Worm (Caenorhabditis elegans): ENCODE results near the gene T07E3.3.
A peak's percentile ranks its signal among the peaks of the same experiment; 100 is the strongest.

Gene T07E3.3

DNA sequence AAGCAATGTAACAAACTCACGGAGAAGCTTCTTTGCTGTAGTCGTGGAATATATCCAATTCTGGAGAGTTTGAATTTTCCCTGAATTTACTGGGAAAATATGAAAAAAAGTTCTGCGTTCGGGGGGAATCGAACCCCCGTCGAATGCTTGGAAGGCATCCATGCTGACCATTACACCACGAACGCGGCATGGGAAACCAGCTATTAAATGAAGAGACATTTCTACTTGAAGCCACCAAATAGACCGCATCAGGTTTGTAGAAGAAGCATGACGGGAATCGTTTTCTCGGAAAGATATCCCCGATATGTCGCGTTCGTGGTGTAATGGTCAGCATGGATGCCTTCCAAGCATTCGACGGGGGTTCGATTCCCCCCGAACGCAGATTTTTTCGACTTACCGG, 15.2 kb upstream of the T07E3.3 start (continued):
- peak; percentile 75 for TF ChIP-seq die-1 (tag; optimal IDR thresholded peaks at IDR 0.05)
- no peak for TF ChIP-seq somi-1 (GFP tag; optimal IDR thresholded peaks at IDR 0.05)
- TF ChIP-seq F39B2.1 (GFP tag; IDR thresholded peaks at IDR 0.05): no peak
- TF ChIP-seq F57C9.4 (tag; optimal IDR thresholded peaks at IDR 0.05): no peak
- no peak for TF ChIP-seq ceh-40 (GFP tag; IDR thresholded peaks at IDR 0.05)
- no peak for TF ChIP-seq egrh-3 (GFP tag; IDR thresholded peaks at IDR 0.05)
- TF ChIP-seq ztf-26 (tag; optimal IDR thresholded peaks at IDR 0.05): peak; percentile 26
- TF ChIP-seq Y56A3A.18 (GFP tag; IDR thresholded peaks at IDR 0.05): no peak
- TF ChIP-seq F10E7.11 (tag; optimal IDR thresholded peaks at IDR 0.05): no peak
- TF ChIP-seq nhr-27 (tag; optimal IDR thresholded peaks at IDR 0.05): no peak
- no peak for TF ChIP-seq zfh-2 (GFP tag; conservative IDR thresholded peaks at IDR 0.05)
- no peak for TF ChIP-seq B0019.2 (GFP tag; conservative IDR thresholded peaks at IDR 0.05)
- no peak for TF ChIP-seq ztf-6 (GFP tag; IDR thresholded peaks at IDR 0.05)
- TF ChIP-seq egl-18 (GFP tag; IDR thresholded peaks at IDR 0.05): no peak
- TF ChIP-seq unc-130 (GFP tag; optimal IDR thresholded peaks at IDR 0.05): no peak
- TF ChIP-seq ztf-28 (GFP tag; IDR thresholded peaks at IDR 0.05): no peak
- no peak for TF ChIP-seq mes-4 (tag; optimal IDR thresholded peaks at IDR 0.05)
- TF ChIP-seq dox-1 (GFP tag; IDR thresholded peaks at IDR 0.05): no peak
- TF ChIP-seq C06A6.2 (GFP tag; conservative IDR thresholded peaks at IDR 0.05): no peak
- TF ChIP-seq ztf-22 (GFP tag; optimal IDR thresholded peaks at IDR 0.05): no peak
- TF ChIP-seq hsf-1 (GFP tag; IDR thresholded peaks at IDR 0.05): no peak
- no peak for TF ChIP-seq F55B11.4 (tag; optimal IDR thresholded peaks at IDR 0.05; ENCODE audit: borderline replicate concordance, insufficient read depth)
- peak; percentile 20 for TF ChIP-seq lsl-1 (GFP tag; optimal IDR thresholded peaks at IDR 0.05)
- TF ChIP-seq bed-1 (GFP tag; IDR thresholded peaks at IDR 0.05): no peak
- no peak for TF ChIP-seq tbx-9 (tag; optimal IDR thresholded peaks at IDR 0.05; ENCODE audit: borderline replicate concordance)
- no peak for TF ChIP-seq unc-62 (GFP tag; optimal IDR thresholded peaks at IDR 0.05)
- no peak for TF ChIP-seq F52B5.7 (tag; optimal IDR thresholded peaks at IDR 0.05)
- TF ChIP-seq snpc-1.3 (tag; optimal IDR thresholded peaks at IDR 0.05; ENCODE audit: insufficient read depth): peak; percentile 13
- peak; percentile 91 for TF ChIP-seq tbp1 (GFP tag; optimal IDR thresholded peaks at IDR 0.05)
- no peak for TF ChIP-seq ets-4 (GFP tag; optimal IDR thresholded peaks at IDR 0.05)
- no peak for TF ChIP-seq cebp-2 (GFP tag; IDR thresholded peaks at IDR 0.05)
- no peak for TF ChIP-seq ceh-27 (GFP tag; optimal IDR thresholded peaks at IDR 0.05)
- no peak for TF ChIP-seq let-607 (tag; optimal IDR thresholded peaks at IDR 0.05)
- no peak for TF ChIP-seq sdz-38 (tag; optimal IDR thresholded peaks at IDR 0.05)
- peak; percentile 43; the same call in 1 of the 2 replicates for TF ChIP-seq mcd-1 (GFP tag; IDR thresholded peaks at IDR 0.05)
- TF ChIP-seq Y67H2A.10 (GFP tag; conservative IDR thresholded peaks at IDR 0.05): no peak
- TF ChIP-seq him-1 (tag; optimal IDR thresholded peaks at IDR 0.05): no peak

DNA sequence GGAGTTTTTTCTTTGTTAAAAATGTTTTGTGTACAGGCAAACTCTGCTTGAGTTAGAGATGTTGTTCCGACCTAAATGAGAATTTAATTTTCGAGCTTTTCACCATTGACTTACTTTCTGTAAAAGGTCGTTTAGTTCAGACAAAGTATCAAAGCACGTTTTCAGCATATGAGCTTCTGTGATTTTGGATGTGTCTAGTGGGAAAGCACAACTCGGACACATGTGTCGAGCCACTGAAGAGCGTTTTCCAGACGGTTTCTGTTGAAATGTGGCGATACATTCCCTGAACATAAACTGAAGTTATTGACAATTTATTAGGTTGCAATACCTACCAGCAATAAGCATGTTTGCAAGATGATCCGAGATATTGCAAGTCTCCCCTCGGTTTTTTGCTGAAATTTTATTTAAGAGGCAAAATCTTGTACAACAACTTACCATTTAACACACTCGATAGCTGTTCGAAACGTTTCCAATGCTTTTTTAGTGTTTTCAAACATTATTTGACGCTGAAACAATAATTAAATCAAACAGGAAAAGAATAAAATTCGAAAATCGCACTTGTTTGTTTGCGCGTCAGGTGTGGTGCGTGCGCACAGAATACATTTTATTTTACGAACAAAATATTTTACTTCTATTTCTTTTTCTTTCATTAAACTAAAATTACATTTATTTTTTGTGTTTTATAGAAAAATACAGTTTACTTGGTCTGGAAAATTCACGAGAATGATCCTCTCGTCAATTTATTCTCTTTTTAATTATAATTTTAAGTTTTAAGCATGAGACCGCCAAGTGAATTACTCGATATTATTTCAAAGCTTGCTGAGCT, 14.5 kb upstream of the T07E3.3 start, which contains the start of the genes brd-1 and K04C2.2:
Gene brd-1, minus strand, starts transcription at position 506 of the 826 bp plus-strand sequence.
Gene K04C2.2, plus strand, starts transcription at position 776 of the 826 bp plus-strand sequence.
- TF ChIP-seq lin-26 (GFP tag; IDR thresholded peaks at IDR 0.05) (0 out of 2 replicates have a peak, but pooled peaks have one; percentile 27), dpl-1 (GFP tag; optimal IDR thresholded peaks at IDR 0.05) (peak; percentile 23), D2030.7 (GFP tag; IDR thresholded peaks at IDR 0.05) (no peak)

Measured in whole organism, young adult.